Fruit fly (Drosophila melanogaster): Measurements from ENCODE around the gene dnk.

dnk gene

DNA sequence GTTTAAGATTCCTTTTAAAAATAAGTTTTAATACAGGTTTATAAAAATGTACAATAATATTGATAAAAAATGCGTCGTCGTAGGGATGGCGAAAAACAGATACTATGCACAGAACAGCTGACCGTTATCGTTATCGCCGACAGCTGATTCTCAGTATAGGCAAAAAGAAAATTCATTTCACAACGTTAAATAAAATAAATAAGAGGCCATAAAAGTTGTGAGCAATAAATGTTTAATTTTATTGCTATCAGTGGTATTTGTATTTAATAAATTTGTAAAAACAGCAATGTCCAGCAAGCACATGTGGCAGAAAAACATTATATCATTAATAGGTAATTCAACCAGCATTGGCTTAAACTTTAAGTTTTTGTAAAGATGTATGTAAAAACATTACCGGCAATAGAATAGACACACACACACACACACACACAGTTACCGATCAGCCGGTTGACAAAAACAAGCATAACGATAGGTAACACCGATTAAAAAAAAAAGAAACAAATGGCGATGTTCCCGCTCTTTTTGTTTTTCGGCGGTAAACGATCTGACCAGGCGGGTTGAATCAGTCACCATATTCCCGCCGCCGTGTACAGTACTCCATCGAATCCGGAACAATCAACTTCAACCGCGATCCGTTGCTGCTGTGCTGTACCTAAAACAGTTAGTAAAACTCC lies at the start of gene dnk, which contains the start of gene Smu1:
TSS of gene dnk (plus strand) at position 133 of the 674 bp plus-strand sequence.
TSS of gene Smu1 (minus strand) at position 462 of the 674 bp plus-strand sequence.
- no peak for TF ChIP-seq noc (tag; optimal IDR thresholded peaks at IDR 0.05)

DNA sequence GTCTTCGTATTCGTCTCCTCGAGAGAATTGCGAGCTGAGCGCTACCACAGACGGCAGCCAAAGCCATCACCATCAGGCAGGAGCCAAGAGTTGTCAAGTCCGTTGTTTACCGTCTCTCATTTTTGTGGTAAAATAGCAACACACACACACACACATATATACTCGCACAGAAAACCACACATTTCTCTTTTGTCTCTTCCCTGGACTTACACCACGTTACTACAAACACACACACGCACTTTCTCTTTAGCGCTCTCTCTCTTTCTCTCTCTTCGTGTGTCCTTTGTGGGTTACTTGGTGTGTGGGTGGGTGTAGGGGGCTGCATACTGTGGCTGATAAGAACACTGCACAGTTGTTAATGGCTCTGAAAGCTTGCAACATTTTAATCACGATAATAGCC lies 49.1 kb upstream of the dnk start:
- no peak for TF ChIP-seq noc (tag; optimal IDR thresholded peaks at IDR 0.05)

DNA sequence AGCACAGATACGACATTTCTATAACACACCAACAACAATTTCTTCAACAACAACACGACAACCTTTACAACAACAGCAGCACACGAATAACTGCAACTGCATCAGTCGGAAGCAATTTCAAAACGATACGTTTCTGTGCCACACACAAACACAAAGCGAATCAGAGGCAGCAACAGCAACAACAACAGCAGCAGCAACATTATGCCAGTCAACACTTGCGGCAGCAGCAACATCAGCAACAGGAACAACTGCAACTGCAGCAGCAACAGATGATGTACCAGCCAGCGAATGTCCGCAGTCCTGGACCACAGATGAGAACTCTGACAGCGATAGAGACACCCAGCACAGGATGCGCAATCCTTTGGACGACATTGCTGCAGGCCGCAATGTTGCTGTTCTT lies 33.5 kb upstream of the dnk start:
- no peak for TF ChIP-seq noc (tag; optimal IDR thresholded peaks at IDR 0.05)

dm6 chr3R:18949131-18949530 lies 31.7 kb upstream of the dnk start:
- no peak for TF ChIP-seq noc (tag; optimal IDR thresholded peaks at IDR 0.05)

- TF ChIP-seq noc (tag; optimal IDR thresholded peaks at IDR 0.05), result no peak
Measured at dm6 chr3R:18949896-18950295, 30.9 kb upstream of the dnk start, which contains the start of gene CG43732. CG43732 (plus strand) TSS chr3R:18950196.

- no peak for TF ChIP-seq noc (tag; optimal IDR thresholded peaks at IDR 0.05)
Measured at dm6 chr3R:18964819-18965218, 16.0 kb upstream of the dnk start.

- no peak for TF ChIP-seq noc (tag; optimal IDR thresholded peaks at IDR 0.05)
Measured at dm6 chr3R:18978709-18979108, 2.1 kb upstream of the dnk start, which contains the start of gene euc. euc (minus strand) TSS chr3R:18978809.

DNA sequence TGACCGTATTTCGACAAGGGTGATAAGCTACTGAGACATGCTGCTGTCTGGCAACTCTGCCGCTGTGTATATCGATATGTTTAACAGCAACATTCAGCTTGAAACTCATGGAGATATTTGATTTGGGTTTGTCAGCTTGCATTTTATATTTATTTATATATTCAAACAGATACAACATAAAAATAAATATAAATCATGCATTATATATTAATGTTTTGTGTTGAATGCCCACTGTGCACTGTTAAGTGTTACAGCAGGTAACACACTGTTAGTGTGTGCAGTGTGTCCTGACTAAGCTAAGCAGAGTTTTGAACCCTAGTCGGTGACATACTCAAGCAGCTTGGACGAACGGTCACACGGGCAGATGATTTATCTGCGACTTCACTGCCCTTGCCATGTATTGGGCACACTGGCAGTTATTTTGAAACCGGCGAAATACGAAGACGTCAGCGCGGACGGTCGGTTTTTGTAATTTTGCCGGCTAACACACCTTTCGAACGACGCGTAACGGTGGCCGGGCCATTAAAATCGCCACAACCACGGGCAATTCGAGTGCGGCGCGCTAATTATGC lies 2.9 kb downstream of the dnk start, which contains the start of the genes snRNP-U1-C and gukh:
TSS of gene snRNP-U1-C (minus strand) at position 37 of the 572 bp plus-strand sequence.
TSS of gene gukh (plus strand) at position 412 of the 572 bp plus-strand sequence.
- peak; percentile 58 for TF ChIP-seq noc (tag; optimal IDR thresholded peaks at IDR 0.05)

- peak; percentile 97 for TF ChIP-seq noc (tag; optimal IDR thresholded peaks at IDR 0.05)
Measured at dm6 chr3R:18985114-18985785, 4.5 kb downstream of the dnk start.

DNA sequence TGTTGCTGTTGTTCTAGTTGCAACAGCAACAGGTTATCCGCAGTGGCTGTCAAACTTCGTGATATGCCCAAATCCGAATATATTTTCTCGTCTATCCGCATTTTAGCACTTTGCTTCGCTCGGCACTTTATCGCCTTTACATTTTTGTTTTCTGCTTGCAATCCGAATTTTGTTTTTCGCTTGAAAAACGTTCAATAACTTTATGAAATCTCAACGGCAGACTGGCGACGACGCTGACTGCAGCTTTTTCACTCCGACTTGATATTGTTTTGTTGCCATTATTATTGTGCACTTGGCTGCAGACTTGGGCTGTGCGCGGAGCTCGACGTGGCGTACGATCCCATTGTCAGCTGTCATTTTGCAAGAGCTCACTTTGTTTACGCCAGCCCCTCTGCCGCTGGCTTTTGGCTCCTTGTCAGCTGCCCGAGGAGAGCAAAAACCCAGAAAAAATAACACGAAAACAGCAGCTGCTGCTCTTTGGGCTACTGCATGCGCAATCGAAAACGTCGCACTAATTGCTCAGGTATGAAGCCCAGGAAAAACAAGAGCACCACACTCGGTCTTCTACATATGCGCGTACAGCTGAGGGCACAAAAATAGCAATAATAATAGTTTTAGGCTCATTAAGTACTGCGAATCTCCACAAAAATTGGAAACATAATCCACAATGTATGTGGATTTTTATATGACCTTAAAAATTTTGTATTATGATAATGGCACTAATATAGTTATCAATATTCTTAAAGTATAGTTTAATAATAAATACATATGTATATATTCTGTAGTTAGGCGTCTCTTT lies 5.5 kb downstream of the dnk start:
- no peak for TF ChIP-seq noc (tag; optimal IDR thresholded peaks at IDR 0.05)

DNA sequence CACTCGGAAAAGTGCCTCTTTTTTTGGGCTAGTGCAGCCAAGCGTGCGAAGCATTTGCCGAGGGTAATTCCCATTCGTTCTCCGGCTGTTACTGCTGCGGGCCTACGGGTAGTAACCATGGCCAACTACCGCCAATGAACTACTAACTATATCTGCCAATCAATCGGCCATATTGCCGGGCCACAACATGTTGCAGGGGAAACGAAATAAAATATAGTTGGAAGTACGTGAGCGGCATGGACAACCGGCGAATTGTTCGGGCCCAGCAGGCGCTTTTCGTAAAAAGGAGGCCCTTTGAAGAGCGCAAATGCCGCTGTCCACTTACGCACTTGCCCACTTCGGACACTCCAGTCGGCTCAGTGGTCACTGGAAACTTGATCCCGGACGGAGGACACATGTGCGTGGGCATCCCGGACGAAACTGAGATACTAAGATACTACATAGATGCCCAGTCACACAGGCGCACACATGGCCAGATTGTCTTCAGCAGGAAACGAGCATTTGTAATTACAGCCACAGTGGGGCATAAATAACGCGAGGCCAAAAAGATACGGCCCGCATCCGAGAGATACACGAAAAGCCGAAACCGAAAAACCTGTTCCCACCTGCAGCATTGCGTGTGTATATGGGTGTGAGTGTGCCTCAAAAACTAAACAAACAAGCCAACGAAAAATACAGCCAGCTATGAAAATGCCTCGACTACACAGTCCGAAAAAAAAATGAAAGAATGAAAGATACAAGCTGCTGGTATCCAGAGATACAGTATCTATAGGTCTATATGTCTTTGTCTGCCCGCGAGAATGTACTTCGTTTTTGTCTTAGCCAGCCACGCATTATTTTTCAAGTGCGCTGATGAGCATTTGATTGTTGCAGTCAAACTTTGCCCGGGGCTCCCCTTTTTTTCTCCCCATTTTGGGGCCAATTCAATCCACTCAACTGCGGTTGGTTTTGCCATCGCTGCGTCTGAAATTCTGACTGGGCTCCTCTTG lies 6.9 kb downstream of the dnk start:
- no peak for TF ChIP-seq noc (tag; optimal IDR thresholded peaks at IDR 0.05)

DNA sequence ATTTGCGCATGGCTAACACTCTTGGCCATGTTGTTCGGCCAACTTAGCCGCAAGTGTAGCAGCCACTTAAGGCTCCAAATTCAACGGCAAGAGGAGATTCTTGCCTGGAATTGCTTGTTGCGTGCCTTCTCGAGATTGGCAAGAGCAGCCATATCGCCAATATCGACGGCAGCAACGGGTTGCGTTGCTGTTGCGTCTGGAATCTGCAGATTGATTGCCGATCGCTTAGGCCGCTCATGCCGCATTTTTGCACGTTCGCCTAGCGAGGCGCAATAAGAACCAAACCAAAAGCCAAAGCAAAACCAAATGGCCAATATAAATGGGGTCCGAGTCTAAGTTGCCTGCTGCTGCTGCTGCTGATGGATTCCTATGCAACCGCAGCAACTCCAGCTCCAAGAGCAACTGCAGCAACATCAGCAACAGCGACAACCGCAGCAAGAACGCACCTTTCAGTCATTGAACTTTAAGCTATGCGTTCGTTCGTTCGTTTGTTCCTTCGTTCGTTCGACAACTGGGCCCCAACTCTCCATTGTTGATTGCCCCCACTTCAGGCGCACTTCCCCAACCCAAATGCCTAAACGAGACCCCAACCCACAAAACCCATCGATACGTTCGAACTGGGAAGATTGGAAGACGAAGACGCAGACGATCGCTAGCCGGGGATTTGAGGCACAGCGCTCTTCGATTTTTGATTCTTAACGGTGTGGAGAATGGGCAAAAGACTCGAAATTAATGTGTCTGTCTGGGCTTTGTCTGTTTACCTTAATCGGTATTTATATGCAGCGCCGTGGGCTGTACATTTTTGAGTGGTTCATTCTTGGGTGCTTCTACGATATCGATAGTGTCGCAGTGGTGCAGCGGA lies 8.4 kb downstream of the dnk start:
- no peak for TF ChIP-seq noc (tag; optimal IDR thresholded peaks at IDR 0.05)

DNA sequence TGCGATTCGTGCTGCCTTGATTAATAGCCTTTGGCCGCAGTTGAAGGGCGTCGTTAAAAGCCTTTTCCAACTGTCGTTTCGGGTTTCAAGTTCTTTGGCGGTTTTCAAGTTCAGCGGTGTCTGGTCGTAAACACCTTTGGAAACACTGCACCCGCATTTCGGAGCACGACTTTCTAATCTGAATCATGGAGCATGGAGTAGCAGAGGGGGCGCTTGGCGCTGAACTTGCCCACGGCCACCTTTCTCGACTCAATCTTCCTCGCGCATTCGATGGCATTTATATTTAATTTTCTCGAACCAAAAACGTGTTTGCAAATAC lies 9.0 kb downstream of the dnk start:
- TF ChIP-seq noc (tag; optimal IDR thresholded peaks at IDR 0.05), result no peak

DNA sequence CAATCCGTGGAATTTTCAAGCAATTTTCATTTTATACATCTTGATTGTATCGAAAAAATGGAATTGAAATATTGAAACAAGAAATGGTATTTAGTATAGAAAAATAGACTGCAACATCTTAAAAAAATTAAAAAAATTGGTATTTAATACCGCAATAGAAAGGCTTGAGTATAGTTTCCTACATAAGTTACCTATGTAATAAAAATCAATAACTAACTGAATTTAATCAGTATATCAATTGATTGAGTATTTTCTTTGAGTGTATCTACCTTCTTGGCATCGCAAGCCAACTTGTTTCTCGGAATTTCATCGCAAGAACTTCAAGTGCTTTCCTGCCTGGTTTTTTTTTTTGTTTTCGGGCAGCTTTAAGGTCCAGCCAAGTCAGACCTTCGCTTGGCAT lies 9.7 kb downstream of the dnk start:
- TF ChIP-seq noc (tag; optimal IDR thresholded peaks at IDR 0.05), result no peak

Measured in whole organism, larva.